Fruit fly (Drosophila melanogaster) whole organism, wandering third instar larva: ENCODE data around the gene CG17344.

Experiments
- Abd-B ChIP-seq: fragments of >200 bp; optimal IDR thresholded peaks from 2 replicates; lab custom pipeline; 2017; ENCODE audit warnings: missing biosample characterization, missing genetic modification characterization
- CrebA ChIP-seq: fragments of 200-800 bp; sonication (Bioruptor generic); optimal IDR thresholded peaks from 2 replicates; lab custom pipeline; 2016; ENCODE audit warnings: missing biosample characterization, mild to moderate bottlenecking, missing genetic modification characterization, borderline replicate concordance
- Dfd ChIP-seq: fragments of >200 bp; optimal IDR thresholded peaks from 2 replicates; lab custom pipeline; 2017; ENCODE audit warnings: missing biosample characterization, missing genetic modification characterization
- Dif ChIP-seq: fragments of 200-275, 200-300 bp; sonication (Bioruptor generic); optimal IDR thresholded peaks from 2 replicates; lab custom pipeline; 2018; ENCODE audit warnings: missing biosample characterization, missing genetic modification characterization; ENCODE audit not compliant: partially characterized antibody
- GATAd ChIP-seq: sonication (Bioruptor generic); optimal IDR thresholded peaks from 2 replicates; lab custom pipeline; 2016; ENCODE audit warnings: missing biosample characterization, missing genetic modification characterization
- HLH106 ChIP-seq: fragments of 200-800 bp; optimal IDR thresholded peaks from 3 replicates; lab custom pipeline; 2019; ENCODE audit warnings: missing biosample characterization, mild to moderate bottlenecking, missing genetic modification characterization, moderate library complexity
- Jra ChIP-seq: sonication (Bioruptor generic); optimal IDR thresholded peaks from 2 replicates; lab custom pipeline; 2016; ENCODE audit warnings: missing biosample characterization, missing genetic modification characterization
- Myc ChIP-seq: fragments of >200 bp; optimal IDR thresholded peaks from 2 replicates; lab custom pipeline; 2017
- N ChIP-seq: fragments of >200 bp; optimal IDR thresholded peaks from 2 replicates; lab custom pipeline; 2018; ENCODE audit warnings: missing biosample characterization, missing external identifiers, missing genetic modification characterization
- OdsH ChIP-seq: fragments of 200-800 bp; sonication (Bioruptor generic); optimal IDR thresholded peaks from 2 replicates; lab custom pipeline; 2016; ENCODE audit warnings: missing biosample characterization, mild to moderate bottlenecking, missing genetic modification characterization
- Rel ChIP-seq, 2 experiments: fragments of 200-800 bp; sonication (Bioruptor generic) in 1 of 2; optimal IDR thresholded peaks; 2 replicates in 1 of 2; 3 replicates in 1 of 2; lab custom pipeline; 2016 to 2019; ENCODE audit warnings: mild to moderate bottlenecking in 2 of 2, missing biosample characterization in 2 of 2, missing genetic modification characterization in 2 of 2, moderate library complexity in 1 of 2
- Sp1 ChIP-seq: fragments of 200-800 bp; sonication (Bioruptor generic); optimal IDR thresholded peaks from 3 replicates; lab custom pipeline; 2019; ENCODE audit warnings: missing biosample characterization, mild to moderate bottlenecking, missing genetic modification characterization, moderate library complexity
- Vsx2 ChIP-seq: fragments of 200-300, 225-300 bp; sonication (Bioruptor generic); optimal IDR thresholded peaks from 2 replicates; lab custom pipeline; 2018; ENCODE audit warnings: missing biosample characterization, missing genetic modification characterization; ENCODE audit not compliant: partially characterized antibody
- br ChIP-seq: fragments of 200-800 bp; sonication (Bioruptor generic); optimal IDR thresholded peaks from 2 replicates; lab custom pipeline; 2016; ENCODE audit warnings: missing biosample characterization, missing genetic modification characterization
- dl ChIP-seq, 2 experiments: fragments of 175-275, 200-275 bp in 1 of 2; fragments of 200-275 bp in 1 of 2; sonication (Bioruptor generic); optimal IDR thresholded peaks; lab custom pipeline; 2018; ENCODE audit warnings: mild to moderate bottlenecking in 2 of 2, missing biosample characterization in 2 of 2, missing genetic modification characterization in 2 of 2, moderate library complexity in 2 of 2; ENCODE audit not compliant: partially characterized antibody in 2 of 2, insufficient read depth in 1 of 2
- dmrt93B ChIP-seq: fragments of 200-800 bp; sonication (Bioruptor generic); optimal IDR thresholded peaks from 2 replicates; lab custom pipeline; 2018; ENCODE audit warnings: missing biosample characterization, mild to moderate bottlenecking, missing genetic modification characterization
- dsf ChIP-seq: sonication (Bioruptor generic); optimal IDR thresholded peaks from 2 replicates; lab custom pipeline; 2016; ENCODE audit warnings: missing biosample characterization, missing genetic modification characterization, borderline replicate concordance
- foxo ChIP-seq, 2 experiments: fragments of 200-800 bp; sonication (Bioruptor generic); optimal IDR thresholded peaks; 2 replicates in 1 of 2; 3 replicates in 1 of 2; lab custom pipeline; 2016 to 2017; ENCODE audit warnings: missing biosample characterization in 2 of 2, missing genetic modification characterization in 2 of 2
- fru ChIP-seq: fragments of 200-800 bp; sonication (Bioruptor generic); optimal IDR thresholded peaks from 3 replicates; lab custom pipeline; 2016; ENCODE audit warnings: missing biosample characterization, mild to moderate bottlenecking, missing genetic modification characterization
- h ChIP-seq: fragments of 200-800 bp; sonication (Bioruptor generic); optimal IDR thresholded peaks from 3 replicates; lab custom pipeline; 2016; ENCODE audit warnings: missing biosample characterization, mild to moderate bottlenecking, missing genetic modification characterization
- lola ChIP-seq: fragments of >200 bp; optimal IDR thresholded peaks from 2 replicates; lab custom pipeline; 2017; ENCODE audit warnings: missing biosample characterization, missing genetic modification characterization
- sv ChIP-seq: fragments of 200-800 bp; sonication (Bioruptor generic); optimal IDR thresholded peaks from 3 replicates; lab custom pipeline; 2016; ENCODE audit warnings: missing biosample characterization, missing genetic modification characterization

Gene CG17344

dm6 chr2L:19109625-19110204, 7.9 kb downstream of the CG17344 start, which contains the start of gene amd:
Gene amd (plus strand): TSS chr2L:19110154.
- no peak for TF ChIP-seq Abd-B (GFP tag; lab: Kevin White, UChicago)
- no peak for TF ChIP-seq Vsx2 (GFP tag; lab: Kevin White, UChicago)
- no peak for TF ChIP-seq foxo (GFP tag; optimal IDR thresholded peaks at IDR 0.05; lab: Kevin White, UChicago)
- TF ChIP-seq h (GFP tag; lab: Kevin White, UChicago), result no peak
- no peak for TF ChIP-seq dsf
- no peak for TF ChIP-seq N (GFP tag; lab: Kevin White, UChicago)
- no peak for TF ChIP-seq br (GFP tag; lab: Kevin White, UChicago)

DNA sequence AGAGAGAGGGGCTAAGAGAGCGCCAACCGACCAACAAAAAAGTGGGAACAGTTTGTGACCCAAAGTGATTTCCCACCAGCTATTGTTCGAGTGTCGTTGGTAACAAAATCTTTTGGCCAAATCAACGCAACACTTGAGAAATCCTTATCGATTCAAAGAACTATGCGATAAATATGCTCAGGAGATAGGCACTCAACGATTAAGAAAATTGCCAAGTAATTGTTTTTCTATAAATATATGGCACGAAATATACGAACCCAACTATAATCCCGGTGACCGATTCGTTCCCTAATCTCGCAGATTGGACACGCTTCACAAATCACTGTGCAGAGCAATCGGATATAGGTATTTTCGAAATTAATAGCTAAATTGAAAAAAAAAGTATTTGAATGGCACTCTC, 9.3 kb downstream of the CG17344 start:
- TF ChIP-seq br (GFP tag; lab: Kevin White, UChicago) (no peak), Myc (lab: Kevin White, UChicago) (peak; percentile 36)

dm6 chr2L:19111729-19112128, 9.9 kb downstream of the CG17344 start:
- TF ChIP-seq OdsH, result no peak
- no peak for TF ChIP-seq Dif
- no peak for TF ChIP-seq lola (GFP tag; lab: Kevin White, UChicago)
- TF ChIP-seq sv, result no peak
- TF ChIP-seq br (GFP tag; lab: Kevin White, UChicago), result no peak
- TF ChIP-seq Jra (GFP tag; lab: Kevin White, UChicago), result no peak
- no peak for TF ChIP-seq Dfd (GFP tag; lab: Kevin White, UChicago)
- no peak for TF ChIP-seq CrebA

- TF ChIP-seq lola (GFP tag; lab: Kevin White, UChicago), result no peak
These were observed 10.4 kb downstream of the CG17344 start for dm6 chr2L:19112200-19112599.

dm6 chr2L:19114183-19114776, 12.4 kb downstream of the CG17344 start, which contains the start of gene CG10561:
Gene CG10561 (plus strand): TSS chr2L:19114401.
- TF ChIP-seq Dif (no peak), GATAd (GFP tag; lab: Kevin White, UChicago) (no peak), dl (GFP tag; optimal IDR thresholded peaks at IDR 0.05; lab: Kevin White, UChicago; ENCODE audit: insufficient read depth in 1 of 2, partially characterized antibody in 2 of 2) (no peak), Rel (GFP tag; optimal IDR thresholded peaks at IDR 0.05; lab: Kevin White, UChicago) (no peak), Rel (tag; optimal IDR thresholded peaks at IDR 0.05; lab: Kevin White, UChicago) (peak; percentile 18)

DNA sequence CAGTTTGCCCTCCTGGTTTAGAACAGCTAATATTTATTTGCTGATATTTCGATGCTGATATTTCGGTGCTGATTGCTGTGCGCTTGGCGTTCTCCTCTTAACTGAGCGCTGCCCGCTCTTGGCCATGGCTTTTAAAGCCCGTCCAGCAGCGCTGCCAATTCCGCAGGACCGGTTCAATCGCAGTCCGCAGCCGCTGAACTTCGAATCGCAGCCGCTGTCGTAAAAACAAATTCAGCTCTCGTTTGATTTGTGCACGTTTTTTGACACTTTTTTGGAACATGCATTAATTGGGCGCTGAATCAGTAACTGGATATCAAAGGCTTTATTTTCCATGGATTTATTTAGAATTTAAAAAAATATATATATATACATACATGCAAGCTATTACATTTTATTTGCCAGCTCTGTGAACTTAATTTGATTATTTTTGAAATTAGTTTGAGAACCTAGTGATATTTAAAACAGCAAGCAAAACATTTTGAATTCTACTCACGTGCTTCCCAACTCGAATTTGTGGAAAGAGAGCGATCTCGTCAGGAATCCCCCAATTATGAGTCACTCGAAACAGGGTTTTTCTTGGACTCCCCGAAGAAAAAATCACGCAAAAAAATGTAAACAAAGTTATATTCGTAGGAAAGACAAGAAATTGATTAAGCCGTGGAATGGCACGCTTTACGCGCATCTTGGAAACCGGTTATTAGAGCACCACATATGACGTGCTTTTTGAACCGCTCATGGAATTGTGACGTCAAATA, 18.5 kb downstream of the CG17344 start, which contains the start of gene Ddc:
Gene Ddc, minus strand, starts transcription at position 111 of the 755 bp plus-strand sequence.
- TF ChIP-seq Sp1 (GFP tag; lab: Kevin White, UChicago) (no peak), HLH106 (tag; lab: Kevin White, UChicago) (peak; percentile 22), dmrt93B (no peak), Rel (GFP tag; optimal IDR thresholded peaks at IDR 0.05; lab: Kevin White, UChicago) (no peak), Rel (tag; optimal IDR thresholded peaks at IDR 0.05; lab: Kevin White, UChicago) (peak; percentile 92)

dm6 chr2L:19120984-19121383, 19.1 kb downstream of the CG17344 start:
- TF ChIP-seq fru (GFP tag; lab: Kevin White, UChicago) (peak; percentile 41), h (GFP tag; lab: Kevin White, UChicago) (no peak), OdsH (peak; percentile 5), foxo (GFP tag; optimal IDR thresholded peaks at IDR 0.05; lab: Kevin White, UChicago) (peak in 1 of 2 experiments; percentile 26), Myc (lab: Kevin White, UChicago) (no peak), GATAd (GFP tag; lab: Kevin White, UChicago) (no peak), Sp1 (GFP tag; lab: Kevin White, UChicago) (no peak), Abd-B (GFP tag; lab: Kevin White, UChicago) (no peak), dmrt93B (no peak)
